Worm (Caenorhabditis elegans): Measurements from ENCODE around the gene srsx-40.

ce11 chrV:7744068-7744467 lies 40.6 kb upstream of the srsx-40 start:
- TF ChIP-seq snpc-4 (tag; optimal IDR thresholded peaks at IDR 0.05) (no peak), egl-27 (tag; optimal IDR thresholded peaks at IDR 0.05) (no peak), nhr-237 (tag; optimal IDR thresholded peaks at IDR 0.05) (no peak), lin-13 (GFP tag; optimal IDR thresholded peaks at IDR 0.05) (no peak), skn-1 (tag; optimal IDR thresholded peaks at IDR 0.05) (no peak)
